Fruit fly (Drosophila melanogaster) whole organism, pupa: ENCODE results near the gene Mcm2.
A peak's percentile ranks its signal among the peaks of the same experiment; 100 is the strongest.

Experiments used
- CG10348 ChIP-seq: fragments of 200-800 bp; sonication (Bioruptor generic); IDR thresholded peaks from 2 replicates; pipeline ENCODE4 v1.3.6; 2022; ENCODE audit warnings: missing biosample characterization, missing genetic modification characterization
- CG12605 ChIP-seq: fragments of 200-800 bp; sonication (Bioruptor generic); IDR thresholded peaks from 2 replicates; pipeline ENCODE4 v1.3.6; 2022; ENCODE audit warnings: missing biosample characterization, missing genetic modification characterization
- CG13204 ChIP-seq: fragments of 200-800 bp; sonication (Bioruptor generic); optimal IDR thresholded peaks from 2 replicates; lab custom pipeline; 2018; ENCODE audit warnings: missing biosample characterization, mild to moderate bottlenecking, missing genetic modification characterization, moderate library complexity
- CG14655 ChIP-seq: fragments of 200-800 bp; sonication (Bioruptor generic); optimal IDR thresholded peaks from 3 replicates; lab custom pipeline; 2017; ENCODE audit warnings: mild to moderate bottlenecking, missing biosample characterization, missing genetic modification reagents, missing genetic modification characterization
- CG15710 ChIP-seq: fragments of 200-800 bp; sonication (Bioruptor generic); optimal IDR thresholded peaks from 2 replicates; lab custom pipeline; 2018; ENCODE audit warnings: missing biosample characterization, mild to moderate bottlenecking, missing genetic modification characterization, moderate library complexity
- CG17806 ChIP-seq: fragments of 200-800 bp; sonication (Bioruptor generic); optimal IDR thresholded peaks from 2 replicates; lab custom pipeline; 2018; ENCODE audit warnings: missing biosample characterization, mild to moderate bottlenecking, missing genetic modification characterization, moderate library complexity
- CG32121 ChIP-seq: fragments of 200-800 bp; sonication (Bioruptor generic); IDR thresholded peaks from 2 replicates; pipeline ENCODE4 v1.3.6; 2022; ENCODE audit warnings: missing biosample characterization, missing genetic modification characterization
- CG34367 ChIP-seq: fragments of 200-800 bp; sonication (Bioruptor generic); optimal IDR thresholded peaks from 2 replicates; lab custom pipeline; 2018; ENCODE audit warnings: missing biosample characterization, mild to moderate bottlenecking, missing genetic modification characterization
- CG4496 ChIP-seq: fragments of 200-800 bp; sonication (Bioruptor generic); IDR thresholded peaks from 3 replicates; pipeline ENCODE4 v1.3.6; 2022; ENCODE audit warnings: missing biosample characterization, missing genetic modification characterization
- CG8159 ChIP-seq: fragments of 200-800 bp; sonication (Bioruptor generic); optimal IDR thresholded peaks from 3 replicates; lab custom pipeline; 2018; ENCODE audit warnings: missing biosample characterization, mild to moderate bottlenecking, missing genetic modification characterization, moderate library complexity
- CG8301 ChIP-seq: fragments of 200-800 bp; sonication (Bioruptor generic); optimal IDR thresholded peaks from 2 replicates; lab custom pipeline; 2018; ENCODE audit warnings: missing biosample characterization, mild to moderate bottlenecking, missing genetic modification characterization
- CG9948 ChIP-seq: fragments of 200-800 bp; sonication (Bioruptor generic); optimal IDR thresholded peaks from 2 replicates; lab custom pipeline; 2018; ENCODE audit warnings: missing biosample characterization, mild to moderate bottlenecking, missing genetic modification characterization, moderate library complexity
- D1 ChIP-seq: fragments of 200-800 bp; sonication (Bioruptor generic); optimal IDR thresholded peaks from 2 replicates; lab custom pipeline; 2018; ENCODE audit warnings: missing biosample characterization, mild to moderate bottlenecking, missing genetic modification characterization, moderate library complexity
- EcR ChIP-seq: fragments of 200-800 bp; sonication (Bioruptor generic); optimal IDR thresholded peaks from 3 replicates; lab custom pipeline; 2019; ENCODE audit warnings: missing biosample characterization, missing genetic modification characterization, mild to moderate bottlenecking, moderate library complexity, missing genetic modification reagents
- Ets98B ChIP-seq: fragments of 200-800 bp; sonication (Bioruptor generic); IDR thresholded peaks from 2 replicates; pipeline ENCODE4 v1.3.6; 2022; ENCODE audit warnings: missing biosample characterization, missing genetic modification characterization
- Pif1A ChIP-seq: fragments of 200-800 bp; sonication (Bioruptor generic); optimal IDR thresholded peaks from 3 replicates; lab custom pipeline; 2016; ENCODE audit warnings: missing biosample characterization, missing genetic modification characterization
- Pif1B ChIP-seq: fragments of 200-800 bp; sonication (Bioruptor generic); optimal IDR thresholded peaks from 3 replicates; lab custom pipeline; 2016; ENCODE audit warnings: missing biosample characterization, missing genetic modification characterization
- Snoo ChIP-seq: fragments of 200-800 bp; sonication (Bioruptor generic); optimal IDR thresholded peaks from 3 replicates; lab custom pipeline; 2017; ENCODE audit warnings: missing biosample characterization, mild to moderate bottlenecking, missing genetic modification characterization, inconsistent platforms
- fd96Ca ChIP-seq: fragments of 200-800 bp; sonication (Bioruptor generic); IDR thresholded peaks from 3 replicates; pipeline ENCODE4 v1.3.6; 2022; ENCODE audit warnings: missing biosample characterization, missing genetic modification characterization
- gl ChIP-seq: fragments of 200-800 bp; sonication (Bioruptor generic); optimal IDR thresholded peaks from 2 replicates; lab custom pipeline; 2018; ENCODE audit warnings: missing biosample characterization, mild to moderate bottlenecking, missing genetic modification characterization
- rn ChIP-seq: fragments of 200-800 bp; sonication (Bioruptor generic); IDR thresholded peaks from 2 replicates; pipeline ENCODE4 v1.3.6; 2022; ENCODE audit warnings: missing biosample characterization, missing genetic modification characterization

The Mcm2 gene

dm6 chr3R:8239472-8240301 is 25.1 kb upstream of the Mcm2 start:
- TF ChIP-seq CG8159 (tag; lab: Kevin White, UChicago): peak; percentile 92
- peak; percentile 80 for TF ChIP-seq Ets98B (GFP tag; lab: Robert Waterston, UW)
- TF ChIP-seq CG10348 (GFP tag; lab: Robert Waterston, UW): no peak
- TF ChIP-seq CG15710 (tag; lab: Kevin White, UChicago): peak; percentile 87
- peak; percentile 93 for TF ChIP-seq CG14655 (GFP tag; lab: Kevin White, UChicago)
- peak; percentile 83 for TF ChIP-seq CG9948 (tag; lab: Kevin White, UChicago)
- TF ChIP-seq Snoo: peak; percentile 89
- peak; percentile 83 for TF ChIP-seq Pif1B (GFP tag; lab: Kevin White, UChicago)
- peak; percentile 87 for TF ChIP-seq CG8301 (tag; lab: Kevin White, UChicago)
- no peak for TF ChIP-seq CG13204 (GFP tag; lab: Kevin White, UChicago)
- no peak for TF ChIP-seq CG12605
- TF ChIP-seq CG17806 (tag; lab: Kevin White, UChicago): peak; percentile 82
- peak; percentile 76 for TF ChIP-seq CG32121
- TF ChIP-seq EcR: peak; percentile 55
- peak; percentile 69 for TF ChIP-seq CG34367
- TF ChIP-seq rn (GFP tag; lab: Robert Waterston, UW): peak; percentile 26
- TF ChIP-seq gl: peak; percentile 54
- peak; percentile 69 for TF ChIP-seq CG4496 (GFP tag; lab: Robert Waterston, UW)
- TF ChIP-seq D1 (tag; lab: Kevin White, UChicago): peak; percentile 51
- peak; percentile 70 for TF ChIP-seq fd96Ca (GFP tag; lab: Robert Waterston, UW)
- peak; percentile 84 for TF ChIP-seq Pif1A (GFP tag; lab: Kevin White, UChicago)

- no peak for TF ChIP-seq Pif1B (GFP tag; lab: Kevin White, UChicago)
- no peak for TF ChIP-seq gl
- no peak for TF ChIP-seq CG15710 (tag; lab: Kevin White, UChicago)
- no peak for TF ChIP-seq fd96Ca (GFP tag; lab: Robert Waterston, UW)
- peak; percentile 41 for TF ChIP-seq D1 (tag; lab: Kevin White, UChicago)
- TF ChIP-seq EcR: peak; percentile 35
- no peak for TF ChIP-seq Pif1A (GFP tag; lab: Kevin White, UChicago)
Measured at dm6 chr3R:8240302-8240682, 24.5 kb upstream of the Mcm2 start, which contains the start of gene Ada2b. Gene Ada2b (minus strand): TSS chr3R:8240515.

dm6 chr3R:8243720-8244119 is 21.1 kb upstream of the Mcm2 start, which contains the start of the genes CG9636, CG18749 and CG33722:
Gene CG9636 (minus strand): TSS chr3R:8243792.
Gene CG18749 (plus strand): TSS chr3R:8244055.
Gene CG33722 (plus strand): TSS chr3R:8244055.
- peak; percentile 52; the same call in 1 of the 2 replicates for TF ChIP-seq Ets98B (GFP tag; lab: Robert Waterston, UW)
- no peak for TF ChIP-seq CG12605
- no peak for TF ChIP-seq CG13204 (GFP tag; lab: Kevin White, UChicago)
- peak; percentile 26 for TF ChIP-seq D1 (tag; lab: Kevin White, UChicago)
- TF ChIP-seq CG32121: no peak; the same call in 1 of the 2 replicates
- peak; percentile 45 for TF ChIP-seq Snoo
- peak; percentile 40 for TF ChIP-seq CG8159 (tag; lab: Kevin White, UChicago)
- no peak for TF ChIP-seq CG10348 (GFP tag; lab: Robert Waterston, UW)
- peak; percentile 69 for TF ChIP-seq Pif1B (GFP tag; lab: Kevin White, UChicago)
- no peak for TF ChIP-seq CG9948 (tag; lab: Kevin White, UChicago)
- peak; percentile 41 for TF ChIP-seq CG17806 (tag; lab: Kevin White, UChicago)
- TF ChIP-seq EcR: peak; percentile 4
- no peak for TF ChIP-seq CG14655 (GFP tag; lab: Kevin White, UChicago)
- TF ChIP-seq rn (GFP tag; lab: Robert Waterston, UW): no peak
- TF ChIP-seq CG4496 (GFP tag; lab: Robert Waterston, UW): peak; percentile 36; the same call in 1 of the 3 replicates
- peak; percentile 52 for TF ChIP-seq CG8301 (tag; lab: Kevin White, UChicago)
- no peak for TF ChIP-seq fd96Ca (GFP tag; lab: Robert Waterston, UW)
- no peak for TF ChIP-seq Pif1A (GFP tag; lab: Kevin White, UChicago)
- no peak for TF ChIP-seq CG34367
- peak; percentile 58 for TF ChIP-seq CG15710 (tag; lab: Kevin White, UChicago)
- no peak for TF ChIP-seq gl

- TF ChIP-seq Snoo (no peak), CG4496 (GFP tag; lab: Robert Waterston, UW) (no peak), CG12605 (no peak), Ets98B (GFP tag; lab: Robert Waterston, UW) (no peak), CG32121 (no peak), CG14655 (GFP tag; lab: Kevin White, UChicago) (no peak), CG10348 (GFP tag; lab: Robert Waterston, UW) (no peak), CG34367 (no peak), rn (GFP tag; lab: Robert Waterston, UW) (no peak), fd96Ca (GFP tag; lab: Robert Waterston, UW) (no peak), Pif1A (GFP tag; lab: Kevin White, UChicago) (no peak), Pif1B (GFP tag; lab: Kevin White, UChicago) (no peak), CG15710 (tag; lab: Kevin White, UChicago) (no peak), CG17806 (tag; lab: Kevin White, UChicago) (no peak), CG13204 (GFP tag; lab: Kevin White, UChicago) (no peak), EcR (no peak), CG9948 (tag; lab: Kevin White, UChicago) (no peak), gl (no peak), D1 (tag; lab: Kevin White, UChicago) (no peak)
Measured at dm6 chr3R:8248138-8248537, 16.6 kb upstream of the Mcm2 start, which contains the start of gene CG15864. Gene CG15864 (plus strand): TSS chr3R:8248438.
